Worm (Caenorhabditis elegans) whole organism, L1 larva: Measurements from ENCODE around the gene tnc-2.

Experiments
- hlh-4 ChIP-seq: sonication (generic microtip); optimal IDR thresholded peaks from 2 replicates; lab custom pipeline; 2016; ENCODE audit warnings: mild to moderate bottlenecking, missing genetic modification characterization, missing compliant biosample characterization
- sptf-1 ChIP-seq: fragments of 150-350 bp; optimal IDR thresholded peaks from 2 replicates; lab custom pipeline; 2014; ENCODE audit warnings: missing biosample characterization, missing genetic modification characterization
- ztf-4 ChIP-seq: fragments of 150-350 bp; optimal IDR thresholded peaks from 2 replicates; lab custom pipeline; 2014; ENCODE audit warnings: missing biosample characterization, missing genetic modification characterization

DNA sequence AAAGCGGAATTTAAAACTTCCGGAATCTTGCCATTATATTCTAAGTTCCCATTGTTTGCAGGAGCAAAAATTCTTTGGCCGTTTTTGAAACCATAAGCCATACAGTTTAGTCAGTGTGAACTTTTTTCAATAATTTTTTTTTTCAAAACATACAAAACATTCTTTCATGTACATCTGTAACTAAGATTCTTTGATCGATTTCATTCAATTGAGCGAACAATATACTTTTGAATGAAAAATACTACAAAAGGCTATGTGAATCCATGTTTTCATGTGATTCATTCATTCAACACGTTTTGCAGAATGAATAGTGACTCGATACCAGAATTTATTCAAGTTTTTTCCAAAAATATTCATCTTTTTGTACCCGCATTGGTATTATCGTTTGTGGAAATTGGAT is 20.1 kb downstream of the tnc-2 start, which contains the start of gene ZK666.15:
- TF ChIP-seq hlh-4 (no peak), sptf-1 (tag; lab: Kevin White, UChicago) (no peak), ztf-4 (tag; lab: Kevin White, UChicago) (no peak)
